Fruit fly (Drosophila melanogaster): ENCODE data around the gene CG17294.

- TF ChIP-seq CG34376 (GFP tag; optimal IDR thresholded peaks at IDR 0.05) (no peak), CG16779 (GFP tag; IDR thresholded peaks at IDR 0.05) (no peak), CTCF (GFP tag; optimal IDR thresholded peaks at IDR 0.05) (no peak), p53 (GFP tag; optimal IDR thresholded peaks at IDR 0.05) (no peak), crp (GFP tag; optimal IDR thresholded peaks at IDR 0.05) (no peak), CG11247 (GFP tag; IDR thresholded peaks at IDR 0.05) (no peak), CG10654 (GFP tag; optimal IDR thresholded peaks at IDR 0.05) (no peak), wor (GFP tag; IDR thresholded peaks at IDR 0.05) (no peak), lmd (GFP tag; IDR thresholded peaks at IDR 0.05) (no peak), crc (GFP tag; optimal IDR thresholded peaks at IDR 0.05) (no peak)
Observed at dm6 chr2L:8355419-8355818, 21.4 kb upstream of the CG17294 start.
